Fruit fly (Drosophila melanogaster): ENCODE data around the gene CG3288.

CG3288 gene

DNA sequence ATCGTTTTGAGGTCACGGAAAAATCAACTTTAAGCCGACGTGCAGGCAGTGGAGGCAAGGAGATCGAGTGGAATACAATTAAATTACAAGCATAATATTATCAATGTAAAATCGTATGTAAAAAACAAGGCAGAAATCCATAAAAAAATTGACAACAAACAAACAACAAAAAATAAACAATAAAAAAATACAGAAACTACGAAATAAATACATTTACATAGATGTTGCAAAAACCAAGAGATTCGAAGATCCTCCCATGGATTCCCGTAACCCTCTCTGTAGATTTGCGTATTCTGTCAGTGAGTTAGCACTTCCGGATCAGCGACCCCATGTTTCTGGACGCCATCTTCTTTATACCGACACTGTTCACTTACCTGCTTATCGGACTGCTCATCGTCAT, at the start of gene CG3288:
CG3288 (plus strand) TSS at position 301 of the 400 bp plus-strand sequence.
- TF ChIP-seq CG12744 (GFP tag; optimal IDR thresholded peaks at IDR 0.05) = no peak

DNA sequence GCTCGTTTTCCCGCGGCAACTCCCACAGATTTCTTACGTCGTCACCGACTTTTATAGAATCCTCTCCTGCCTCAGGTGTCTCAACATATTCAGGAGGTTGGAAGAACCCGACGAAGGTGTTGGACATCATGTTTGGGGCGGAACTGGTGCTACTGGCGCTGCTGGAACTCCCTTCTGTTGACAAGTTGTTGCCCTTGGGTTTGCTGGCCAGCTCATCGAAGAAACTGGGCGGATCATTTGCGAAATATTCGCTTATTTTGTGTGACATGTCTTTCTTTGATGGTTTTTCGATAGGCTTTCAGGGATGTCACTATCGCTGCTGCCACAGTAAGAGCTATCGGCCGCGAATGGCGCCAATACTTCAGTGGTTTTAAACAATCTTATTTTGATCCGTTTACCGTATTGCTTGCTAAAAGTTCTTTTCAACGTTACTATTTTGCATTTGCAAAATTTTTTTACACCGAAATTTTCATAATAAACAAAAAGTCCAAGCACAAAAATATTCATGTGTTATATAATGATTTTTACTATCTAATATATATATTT, 48.1 kb upstream of the CG3288 start, which contains the start of gene CG11396:
CG11396 (minus strand) TSS at position 303 of the 546 bp plus-strand sequence.
- no peak for TF ChIP-seq CG11085 (GFP tag; IDR thresholded peaks at IDR 0.05)
- no peak for TF ChIP-seq dpn (GFP tag; optimal IDR thresholded peaks at IDR 0.05)
- TF ChIP-seq CG12219 (GFP tag; optimal IDR thresholded peaks at IDR 0.05) = no peak
- TF ChIP-seq ci (GFP tag; IDR thresholded peaks at IDR 0.05) = 0 out of 3 replicates have a peak, but pooled peaks have one; percentile 16
- TF ChIP-seq CG2712 (tag; optimal IDR thresholded peaks at IDR 0.05) = peak; percentile 22
- TF ChIP-seq Rfx (GFP tag; IDR thresholded peaks at IDR 0.05) = peak; percentile 58
- TF ChIP-seq ash1 (GFP tag; optimal IDR thresholded peaks at IDR 0.05) = no peak
- TF ChIP-seq CG2116 (GFP tag; optimal IDR thresholded peaks at IDR 0.05) = peak; percentile 59
- peak; percentile 10 for TF ChIP-seq YL-1 (GFP tag; optimal IDR thresholded peaks at IDR 0.05)
- TF ChIP-seq Bgb (GFP tag; IDR thresholded peaks at IDR 0.05; ENCODE audit: partially characterized antibody) = peak; percentile 97
- peak; percentile 14 for TF ChIP-seq CG13624 (GFP tag; optimal IDR thresholded peaks at IDR 0.05)
- no peak for TF ChIP-seq CG16863 (GFP tag; optimal IDR thresholded peaks at IDR 0.05)
- TF ChIP-seq CG14860 (GFP tag; IDR thresholded peaks at IDR 0.05; ENCODE audit: partially characterized antibody) = peak; percentile 86
- TF ChIP-seq tio (GFP tag; optimal IDR thresholded peaks at IDR 0.05) = no peak
- TF ChIP-seq CG2129 (GFP tag; IDR thresholded peaks at IDR 0.05; ENCODE audit: partially characterized antibody) = peak; percentile 74
- TF ChIP-seq amos (GFP tag; IDR thresholded peaks at IDR 0.05; ENCODE audit: partially characterized antibody) = peak; percentile 97
- TF ChIP-seq hbn (GFP tag; IDR thresholded peaks at IDR 0.05; ENCODE audit: partially characterized antibody) = peak; percentile 96
- TF ChIP-seq chinmo (GFP tag; IDR thresholded peaks at IDR 0.05; ENCODE audit: partially characterized antibody) = peak; percentile 97
- peak; percentile 95 for TF ChIP-seq CG34224 (GFP tag; IDR thresholded peaks at IDR 0.05; ENCODE audit: partially characterized antibody)
- TF ChIP-seq MESR4 (GFP tag; optimal IDR thresholded peaks at IDR 0.05) = peak; percentile 95
- peak; percentile 95 for TF ChIP-seq Dp (GFP tag; optimal IDR thresholded peaks at IDR 0.05)
- peak; percentile 4 for TF ChIP-seq CG17186 (GFP tag; optimal IDR thresholded peaks at IDR 0.05)
- TF ChIP-seq CG6791 (GFP tag; IDR thresholded peaks at IDR 0.05; ENCODE audit: partially characterized antibody) = peak; percentile 96
- TF ChIP-seq knrl (GFP tag; IDR thresholded peaks at IDR 0.05; ENCODE audit: partially characterized antibody) = peak; percentile 93
- TF ChIP-seq Med (GFP tag) = peak; percentile 81
- TF ChIP-seq nerfin-2 (GFP tag; IDR thresholded peaks at IDR 0.05; ENCODE audit: partially characterized antibody) = peak; percentile 79
- peak; percentile 45; the same call in 2 of the 3 replicates for TF ChIP-seq row (GFP tag; IDR thresholded peaks at IDR 0.05)
- no peak for TF ChIP-seq Nf-YC (tag; optimal IDR thresholded peaks at IDR 0.05)
- TF ChIP-seq CG42726 (GFP tag; IDR thresholded peaks at IDR 0.05; ENCODE audit: partially characterized antibody) = peak; percentile 94
- TF ChIP-seq HmgZ (tag; optimal IDR thresholded peaks at IDR 0.05) = peak; percentile 4
- TF ChIP-seq Pdp1 (GFP tag; optimal IDR thresholded peaks at IDR 0.05) = peak in 1 of 2 experiments; percentile 68
- TF ChIP-seq NfI (GFP tag; optimal IDR thresholded peaks at IDR 0.05) = no peak
- TF ChIP-seq Sin3A (optimal IDR thresholded peaks at IDR 0.05) = peak; percentile 43
- TF ChIP-seq phol (tag; optimal IDR thresholded peaks at IDR 0.05) = peak; percentile 14
- TF ChIP-seq CG13296 (GFP tag; optimal IDR thresholded peaks at IDR 0.05) = no peak
- TF ChIP-seq tna (GFP tag; IDR thresholded peaks at IDR 0.05; ENCODE audit: partially characterized antibody) = peak; percentile 92
- peak; percentile 75 for TF ChIP-seq pzg (GFP tag; optimal IDR thresholded peaks at IDR 0.05)
- no peak for TF ChIP-seq ham (GFP tag; IDR thresholded peaks at IDR 0.05)
- peak; percentile 8 for TF ChIP-seq nom (GFP tag; optimal IDR thresholded peaks at IDR 0.05)
- TF ChIP-seq HLH4C (GFP tag; IDR thresholded peaks at IDR 0.05; ENCODE audit: partially characterized antibody) = peak; percentile 88
- TF ChIP-seq CG4617 (GFP tag; optimal IDR thresholded peaks at IDR 0.05; ENCODE audit: borderline replicate concordance) = peak; percentile 33
- TF ChIP-seq zen2 (GFP tag; IDR thresholded peaks at IDR 0.05; ENCODE audit: partially characterized antibody) = peak; percentile 94
- peak; percentile 94 for TF ChIP-seq CG7963 (GFP tag; IDR thresholded peaks at IDR 0.05; ENCODE audit: partially characterized antibody)
- no peak for TF ChIP-seq ro (GFP tag; IDR thresholded peaks at IDR 0.05)
- TF ChIP-seq CG10267 (tag; optimal IDR thresholded peaks at IDR 0.05) = peak; percentile 14
